Fruit fly (Drosophila melanogaster): Measurements from ENCODE around the gene CG42704.

DNA sequence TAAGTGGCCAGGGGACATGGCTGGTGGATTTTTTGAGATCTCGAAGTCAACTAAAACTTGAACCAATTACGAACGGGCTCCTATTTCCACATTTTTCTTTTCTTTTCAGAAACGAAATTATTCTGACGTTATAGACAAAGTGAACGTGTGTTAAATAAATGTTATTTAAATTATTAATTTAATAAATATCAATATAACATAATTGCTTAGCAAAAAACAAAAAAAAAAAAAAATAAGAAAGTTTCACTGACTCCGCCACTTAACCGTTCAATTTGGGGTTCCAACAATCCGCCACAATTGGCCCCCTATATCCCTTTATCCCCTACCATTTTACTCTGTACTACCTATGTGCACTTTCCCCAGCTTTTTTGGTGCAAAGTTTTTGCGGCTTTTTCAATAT, 29.6 kb upstream of the CG42704 start, which contains the start of gene CG42781:
- TF ChIP-seq CG15696 (tag; optimal IDR thresholded peaks at IDR 0.05): no peak
- TF ChIP-seq Abd-B (GFP tag; optimal IDR thresholded peaks at IDR 0.05): no peak
- no peak for TF ChIP-seq kni (GFP tag; optimal IDR thresholded peaks at IDR 0.05)
- no peak for TF ChIP-seq Hr51 (GFP tag; optimal IDR thresholded peaks at IDR 0.05)
- no peak for TF ChIP-seq CG8359 (GFP tag; optimal IDR thresholded peaks at IDR 0.05; ENCODE audit: borderline replicate concordance)
- no peak for TF ChIP-seq CG7786 (GFP tag; optimal IDR thresholded peaks at IDR 0.05)
- TF ChIP-seq croc (GFP tag; conservative IDR thresholded peaks at IDR 0.05): no peak
- TF ChIP-seq sima (GFP tag; optimal IDR thresholded peaks at IDR 0.05): no peak
- TF ChIP-seq CG6854 (GFP tag; optimal IDR thresholded peaks at IDR 0.05): no peak
- TF ChIP-seq CG11247 (GFP tag; IDR thresholded peaks at IDR 0.05): no peak
- TF ChIP-seq CG17361 (GFP tag; IDR thresholded peaks at IDR 0.05): no peak
